Worm (Caenorhabditis elegans): ENCODE data around the gene hcf-1.

Gene hcf-1

ce11 chrIV:7774206-7774605 lies at the start of gene hcf-1, which contains the start of gene swd-2.2:
Gene hcf-1 (minus strand): TSS chrIV:7774275.
Gene swd-2.2 (plus strand): TSS chrIV:7774411.
- no peak for TF ChIP-seq Y75B8A.6 (GFP tag; IDR thresholded peaks at IDR 0.05)
- no peak for TF ChIP-seq ceh-62 (tag; optimal IDR thresholded peaks at IDR 0.05)
- no peak for TF ChIP-seq ceh-20 (GFP tag; IDR thresholded peaks at IDR 0.05)
- TF ChIP-seq zfp-3 (GFP tag; conservative IDR thresholded peaks at IDR 0.05), result no peak
- no peak for TF ChIP-seq egl-43 (GFP tag; IDR thresholded peaks at IDR 0.05)
- no peak for TF ChIP-seq nhr-111 (GFP tag; optimal IDR thresholded peaks at IDR 0.05)
- TF ChIP-seq aha-1 (tag), result peak; percentile 50
- peak; percentile 43 for TF ChIP-seq mes-2 (tag; optimal IDR thresholded peaks at IDR 0.05; ENCODE audit: poor library complexity, severe bottlenecking)
- no peak for TF ChIP-seq hlh-30 (tag; optimal IDR thresholded peaks at IDR 0.05; ENCODE audit: insufficient read depth)
- peak; percentile 58 for TF ChIP-seq dpl-1 (GFP tag; optimal IDR thresholded peaks at IDR 0.05)
- TF ChIP-seq lin-13 (GFP tag; optimal IDR thresholded peaks at IDR 0.05), result no peak
- no peak for TF ChIP-seq dve-1 (tag; optimal IDR thresholded peaks at IDR 0.05; ENCODE audit: insufficient read depth)
- TF ChIP-seq mxl-3 (GFP tag; optimal IDR thresholded peaks at IDR 0.05), result no peak
- TF ChIP-seq lin-38 (GFP tag; IDR thresholded peaks at IDR 0.05), result peak; percentile 93
- TF ChIP-seq unc-130 (GFP tag; optimal IDR thresholded peaks at IDR 0.05), result no peak
- no peak for TF ChIP-seq mxl-2 (GFP tag; conservative IDR thresholded peaks at IDR 0.05)
- TF ChIP-seq lsy-2 (tag; optimal IDR thresholded peaks at IDR 0.05), result peak in 1 of 2 experiments; percentile 63
- peak; percentile 8 for TF ChIP-seq nhr-77 (tag; optimal IDR thresholded peaks at IDR 0.05)
- TF ChIP-seq ces-1 (GFP tag; optimal IDR thresholded peaks at IDR 0.05), result no peak
- TF ChIP-seq daf-16 (GFP tag; optimal IDR thresholded peaks at IDR 0.05), result no peak
- no peak for TF ChIP-seq daf-16 (tag; optimal IDR thresholded peaks at IDR 0.05)
- no peak for TF ChIP-seq nhr-6 (tag; optimal IDR thresholded peaks at IDR 0.05)
- peak; percentile 47 for TF ChIP-seq T20F7.1 (GFP tag; optimal IDR thresholded peaks at IDR 0.05)
- no peak for TF ChIP-seq ZK337.2 (GFP tag; IDR thresholded peaks at IDR 0.05)
- TF ChIP-seq spr-1 (tag; optimal IDR thresholded peaks at IDR 0.05), result no peak
- no peak for TF ChIP-seq madf-5 (GFP tag; IDR thresholded peaks at IDR 0.05)
- no peak for TF ChIP-seq lin-1 (GFP tag; IDR thresholded peaks at IDR 0.05)
- TF ChIP-seq nhr-28 (tag; optimal IDR thresholded peaks at IDR 0.05), result peak; percentile 22
- TF ChIP-seq jun-1 (tag; optimal IDR thresholded peaks at IDR 0.05), result no peak
- TF ChIP-seq daf-19 (GFP tag; conservative IDR thresholded peaks at IDR 0.05), result no peak

- TF ChIP-seq daf-16 (GFP tag; optimal IDR thresholded peaks at IDR 0.05) (no peak), daf-16 (tag; optimal IDR thresholded peaks at IDR 0.05) (no peak), ceh-32 (tag; optimal IDR thresholded peaks at IDR 0.05; ENCODE audit: poor library complexity) (no peak), unc-130 (GFP tag; optimal IDR thresholded peaks at IDR 0.05) (no peak), ctbp-1 (GFP tag; IDR thresholded peaks at IDR 0.05) (no peak), nhr-42 (GFP tag; IDR thresholded peaks at IDR 0.05) (no peak), attf-4 (tag; optimal IDR thresholded peaks at IDR 0.05) (no peak), nhr-28 (tag; optimal IDR thresholded peaks at IDR 0.05) (no peak), zfp-2 (tag; optimal IDR thresholded peaks at IDR 0.05) (no peak), hlh-30 (tag; optimal IDR thresholded peaks at IDR 0.05; ENCODE audit: insufficient read depth) (no peak), mxl-2 (GFP tag; conservative IDR thresholded peaks at IDR 0.05) (no peak), saeg-2 (GFP tag; IDR thresholded peaks at IDR 0.05) (no peak), aly-2 (tag; optimal IDR thresholded peaks at IDR 0.05) (no peak), ceh-44 (GFP tag; IDR thresholded peaks at IDR 0.05) (no peak), snpc-1.2 (GFP tag; IDR thresholded peaks at IDR 0.05) (no peak), ceh-28 (tag; optimal IDR thresholded peaks at IDR 0.05) (no peak), nhr-10 (tag; optimal IDR thresholded peaks at IDR 0.05) (no peak), dmd-8 (GFP tag; IDR thresholded peaks at IDR 0.05) (no peak), lin-39 (tag; optimal IDR thresholded peaks at IDR 0.05) (no peak), lin-29 (GFP tag; IDR thresholded peaks at IDR 0.05) (no peak), nhr-11 (tag; optimal IDR thresholded peaks at IDR 0.05) (no peak)
These were observed 48.4 kb upstream of the hcf-1 start, which contains the start of gene T14A8.2 for ce11 chrIV:7822524-7822923. Gene T14A8.2 (minus strand): TSS chrIV:7822624.
